Worm (Caenorhabditis elegans): Measurements from ENCODE around the gene rpn-6.1.

- TF ChIP-seq snpc-4 (tag; optimal IDR thresholded peaks at IDR 0.05) (no peak), pqm-1 (tag; optimal IDR thresholded peaks at IDR 0.05) (no peak), ceh-82 (tag; optimal IDR thresholded peaks at IDR 0.05) (no peak), elt-1 (tag; optimal IDR thresholded peaks at IDR 0.05) (no peak), zag-1 (tag; optimal IDR thresholded peaks at IDR 0.05) (no peak), egl-27 (tag; optimal IDR thresholded peaks at IDR 0.05) (no peak), skn-1 (tag; optimal IDR thresholded peaks at IDR 0.05) (no peak)
These were observed 49.4 kb downstream of the rpn-6.1 start, which contains the start of gene pdf-1 for ce11 chrIII:6912381-6912780.
